Fruit fly (Drosophila melanogaster): ENCODE results near the gene CG14968.
A peak's percentile ranks its signal among the peaks of the same experiment; 100 is the strongest.

Gene CG14968

dm6 chr3L:3249997-3250774 lies 52.7 kb downstream of the CG14968 start (continued):
- TF ChIP-seq Max (GFP tag; optimal IDR thresholded peaks at IDR 0.05), result peak; percentile 94
- TF ChIP-seq CG5180 (GFP tag; optimal IDR thresholded peaks at IDR 0.05), result peak; percentile 81
- TF ChIP-seq pzg (GFP tag; optimal IDR thresholded peaks at IDR 0.05), result no peak
- TF ChIP-seq CG2129 (GFP tag; IDR thresholded peaks at IDR 0.05; ENCODE audit: partially characterized antibody), result no peak
- peak; percentile 88 for TF ChIP-seq CG3407 (GFP tag; optimal IDR thresholded peaks at IDR 0.05)
- TF ChIP-seq sc (optimal IDR thresholded peaks at IDR 0.05), result no peak
- TF ChIP-seq sc (GFP tag; optimal IDR thresholded peaks at IDR 0.05), result peak; percentile 98
- peak; percentile 97 for TF ChIP-seq chif (GFP tag; optimal IDR thresholded peaks at IDR 0.05)
- peak; percentile 93 for TF ChIP-seq Dad (GFP tag; optimal IDR thresholded peaks at IDR 0.05)
- TF ChIP-seq wek (GFP tag; optimal IDR thresholded peaks at IDR 0.05), result no peak
- TF ChIP-seq ap (GFP tag; IDR thresholded peaks at IDR 0.05), result peak; percentile 72
- no peak for TF ChIP-seq CG1832 (GFP tag; optimal IDR thresholded peaks at IDR 0.05)
- TF ChIP-seq CG10147 (GFP tag; optimal IDR thresholded peaks at IDR 0.05), result peak; percentile 94
- TF ChIP-seq grau (tag; optimal IDR thresholded peaks at IDR 0.05), result peak; percentile 96
- peak; percentile 87 for TF ChIP-seq dm (GFP tag; optimal IDR thresholded peaks at IDR 0.05)
- peak; percentile 88 for TF ChIP-seq emc (GFP tag; optimal IDR thresholded peaks at IDR 0.05)
- TF ChIP-seq CG30431 (GFP tag; optimal IDR thresholded peaks at IDR 0.05), result peak; percentile 94
- TF ChIP-seq Dref (GFP tag; IDR thresholded peaks at IDR 0.05), result no peak
- TF ChIP-seq CG7987 (GFP tag; optimal IDR thresholded peaks at IDR 0.05), result peak; percentile 46
- TF ChIP-seq slbo (GFP tag; IDR thresholded peaks at IDR 0.05), result peak; percentile 90
- peak; percentile 91 for TF ChIP-seq Asciz (GFP tag; optimal IDR thresholded peaks at IDR 0.05)
- peak; percentile 97 for TF ChIP-seq Med (GFP tag)
- TF ChIP-seq tgo (GFP tag; IDR thresholded peaks at IDR 0.05), result peak; percentile 86
- peak; percentile 93 for TF ChIP-seq lmd (GFP tag; IDR thresholded peaks at IDR 0.05)
- no peak for TF ChIP-seq h (optimal IDR thresholded peaks at IDR 0.05)
- TF ChIP-seq Dp (GFP tag; optimal IDR thresholded peaks at IDR 0.05), result peak; percentile 8
- TF ChIP-seq Myb (GFP tag; optimal IDR thresholded peaks at IDR 0.05), result peak; percentile 85
- peak; percentile 86 for TF ChIP-seq Nf-YB (GFP tag; optimal IDR thresholded peaks at IDR 0.05)
- peak; percentile 88 for TF ChIP-seq her (GFP tag; optimal IDR thresholded peaks at IDR 0.05)
- peak; percentile 97 for TF ChIP-seq CG10979 (tag; optimal IDR thresholded peaks at IDR 0.05)
- peak; percentile 85 for TF ChIP-seq CG13123 (GFP tag; optimal IDR thresholded peaks at IDR 0.05)
- no peak for TF ChIP-seq fru (optimal IDR thresholded peaks at IDR 0.05)
- TF ChIP-seq CTCF (GFP tag; optimal IDR thresholded peaks at IDR 0.05), result peak; percentile 59
- TF ChIP-seq stc (GFP tag; IDR thresholded peaks at IDR 0.05), result peak; percentile 77
- TF ChIP-seq Atf3 (GFP tag; optimal IDR thresholded peaks at IDR 0.05), result peak; percentile 94
- no peak for TF ChIP-seq pfk (GFP tag; optimal IDR thresholded peaks at IDR 0.05)
- TF ChIP-seq Sry-δ (GFP tag; optimal IDR thresholded peaks at IDR 0.05), result peak; percentile 62
- peak; percentile 88 for TF ChIP-seq CG14014 (GFP tag; IDR thresholded peaks at IDR 0.05)
- peak; percentile 37 for TF ChIP-seq corto (GFP tag; optimal IDR thresholded peaks at IDR 0.05)
- TF ChIP-seq Hr39 (optimal IDR thresholded peaks at IDR 0.05), result no peak
- peak; percentile 66 for TF ChIP-seq Blimp-1 (GFP tag; optimal IDR thresholded peaks at IDR 0.05)
- TF ChIP-seq CG12299 (tag; optimal IDR thresholded peaks at IDR 0.05), result peak; percentile 78
- peak; percentile 79 for TF ChIP-seq vvl (GFP tag; IDR thresholded peaks at IDR 0.05)
- TF ChIP-seq sr (GFP tag; IDR thresholded peaks at IDR 0.05), result no peak
- TF ChIP-seq CG8089 (GFP tag; optimal IDR thresholded peaks at IDR 0.05), result peak; percentile 94
- peak; percentile 91 for TF ChIP-seq gsb-n (tag; optimal IDR thresholded peaks at IDR 0.05)
- 0 out of 3 replicates have a peak, but pooled peaks have one; percentile 6 for TF ChIP-seq zen2 (GFP tag; IDR thresholded peaks at IDR 0.05; ENCODE audit: partially characterized antibody)
- TF ChIP-seq jumu (GFP tag; optimal IDR thresholded peaks at IDR 0.05), result peak; percentile 93
- TF ChIP-seq CG17328 (GFP tag; IDR thresholded peaks at IDR 0.05), result peak; percentile 77
- peak; percentile 85 for TF ChIP-seq HLH3B (GFP tag; IDR thresholded peaks at IDR 0.05)
- TF ChIP-seq CG32772 (GFP tag; IDR thresholded peaks at IDR 0.05), result peak; percentile 72
- TF ChIP-seq gsb (GFP tag; IDR thresholded peaks at IDR 0.05), result peak; percentile 67

Measured in whole organism, embryonic.